Fruit fly (Drosophila melanogaster) whole organism, embryonic: ENCODE results near the gene CG42495.

ENCODE experiments used
- CG2199 ChIP-seq: fragments of 200-800 bp; sonication (Bioruptor generic); IDR thresholded peaks from 3 replicates; pipeline ENCODE4 v1.3.6; 2022; ENCODE audit warnings: missing biosample characterization, missing genetic modification characterization
- CG3163 ChIP-seq: fragments of 200-800 bp; sonication (Bioruptor generic); optimal IDR thresholded peaks from 3 replicates; lab custom pipeline; 2016; ENCODE audit warnings: missing biosample characterization, missing genetic modification characterization
- CG3726 ChIP-seq: fragments of 200-800 bp; sonication (Bioruptor generic); IDR thresholded peaks from 3 replicates; pipeline ENCODE4, ENCODE4 v1.3.6; 2022; ENCODE audit warnings: missing biosample characterization, missing genetic modification characterization
- HLH4C ChIP-seq: fragments of 200-800 bp; sonication (Bioruptor generic); IDR thresholded peaks from 3 replicates; pipeline ENCODE4 v1.3.6; 2022; ENCODE audit warnings: missing biosample characterization, missing genetic modification characterization; ENCODE audit not compliant: partially characterized antibody
- Hr51 ChIP-seq, 2 experiments: fragments of 200-800 bp; sonication (Bioruptor generic); optimal IDR thresholded peaks; 2 replicates in 1 of 2; 3 replicates in 1 of 2; lab custom pipeline; 2016 to 2018; ENCODE audit warnings: missing biosample characterization in 2 of 2, missing genetic modification characterization in 2 of 2, mild to moderate bottlenecking in 1 of 2, moderate library complexity in 1 of 2
- Sox100B ChIP-seq: fragments of 200-800 bp; sonication (Bioruptor generic); optimal IDR thresholded peaks from 3 replicates; lab custom pipeline; 2018; ENCODE audit warnings: missing biosample characterization, mild to moderate bottlenecking, missing genetic modification characterization
- kay ChIP-seq: fragments of 200-800 bp; sonication (Bioruptor generic); optimal IDR thresholded peaks from 2 replicates; lab custom pipeline; 2016; ENCODE audit warnings: missing biosample characterization, missing genetic modification characterization
- phol ChIP-seq: fragments of 200-800 bp; sonication (Bioruptor generic); optimal IDR thresholded peaks from 3 replicates; lab custom pipeline; 2018; ENCODE audit warnings: missing biosample characterization, mild to moderate bottlenecking, missing genetic modification characterization, moderate library complexity

DNA sequence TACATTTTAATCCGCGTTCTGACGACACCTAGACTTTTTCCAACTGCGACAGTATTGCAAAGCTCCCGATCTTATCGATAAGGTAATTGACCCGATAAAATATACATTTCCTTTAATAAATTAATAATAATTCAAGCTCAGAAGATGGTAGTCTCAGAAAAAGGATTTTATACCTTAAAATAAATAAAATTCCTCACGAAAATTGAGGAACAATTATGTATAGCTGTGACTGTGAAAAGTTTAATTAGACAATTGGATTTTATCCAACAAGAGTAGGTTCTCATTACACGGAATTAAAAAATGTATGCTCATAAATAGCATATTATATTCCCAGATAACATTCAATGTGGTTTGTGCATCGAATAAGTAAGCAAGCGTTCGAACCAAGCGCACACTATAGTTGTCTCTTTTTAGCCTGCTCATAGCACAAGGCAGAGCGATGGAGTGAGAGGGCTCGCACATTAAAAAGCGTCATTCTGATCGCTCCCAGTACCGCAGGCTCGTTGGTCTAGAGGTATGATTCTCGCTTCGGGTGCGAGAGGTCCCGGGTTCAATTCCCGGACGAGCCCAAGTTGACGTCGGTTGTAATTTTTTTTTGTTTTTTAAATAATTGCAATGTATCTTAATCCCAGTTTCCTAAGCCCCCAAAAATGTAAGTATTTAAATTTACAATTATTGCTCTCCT is 49.1 kb upstream of the CG42495 start, which contains the start of the genes CG13380 and CG4174:
- no peak for TF ChIP-seq CG3163 (GFP tag; lab: Kevin White, UChicago)
- peak; percentile 3 for TF ChIP-seq phol
- no peak for TF ChIP-seq Hr51 (GFP tag; optimal IDR thresholded peaks at IDR 0.05; lab: Kevin White, UChicago)
- no peak for TF ChIP-seq CG3726 (GFP tag; lab: Robert Waterston, UW)
- no peak for TF ChIP-seq Sox100B (GFP tag; lab: Kevin White, UChicago)
- no peak for TF ChIP-seq kay
- TF ChIP-seq CG2199 (GFP tag; lab: Robert Waterston, UW), result peak; percentile 97
- TF ChIP-seq HLH4C (GFP tag; lab: Robert Waterston, UW), result peak; percentile 85
